Worm (Caenorhabditis elegans): ENCODE results near the gene vit-2.

The vit-2 gene

DNA sequence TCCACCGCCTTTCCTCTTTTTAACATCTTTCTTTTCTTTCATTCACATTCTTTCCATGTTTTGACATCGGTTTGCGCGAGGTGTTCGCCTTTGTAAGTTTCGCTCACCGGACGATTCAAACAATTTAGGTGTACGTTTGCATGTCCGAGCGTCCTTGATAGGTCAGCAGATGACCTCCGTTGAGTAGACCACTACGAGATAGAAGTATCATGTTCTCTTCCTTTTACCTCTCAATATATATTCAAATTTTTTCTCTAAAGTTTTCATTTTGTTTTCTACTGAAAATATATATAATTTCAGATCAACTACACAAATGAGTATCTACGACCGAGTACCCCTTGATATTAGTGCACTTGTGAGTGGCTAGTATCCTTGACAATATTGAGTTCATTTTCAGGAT lies 40.1 kb upstream of the vit-2 start, which contains the start of gene C24H10.3:
Gene C24H10.3 (plus strand): TSS at position 301 of the 400 bp plus-strand sequence.
- TF ChIP-seq unc-39 (tag; optimal IDR thresholded peaks at IDR 0.05) (no peak), tra-1 (GFP tag; IDR thresholded peaks at IDR 0.05) (no peak), mxl-3 (GFP tag; optimal IDR thresholded peaks at IDR 0.05) (no peak), ZK337.2 (GFP tag; IDR thresholded peaks at IDR 0.05) (no peak), zfp-3 (GFP tag; conservative IDR thresholded peaks at IDR 0.05) (no peak), nhr-42 (GFP tag; IDR thresholded peaks at IDR 0.05) (no peak), spr-3 (GFP tag; optimal IDR thresholded peaks at IDR 0.05) (no peak), gei-8 (GFP tag; optimal IDR thresholded peaks at IDR 0.05) (no peak), snpc-4 (tag; optimal IDR thresholded peaks at IDR 0.05) (no peak), nhr-48 (tag; optimal IDR thresholded peaks at IDR 0.05) (no peak), nhr-237 (tag; optimal IDR thresholded peaks at IDR 0.05) (no peak), ceh-82 (tag; optimal IDR thresholded peaks at IDR 0.05) (no peak), pqm-1 (tag; optimal IDR thresholded peaks at IDR 0.05) (no peak), nhr-41 (GFP tag; IDR thresholded peaks at IDR 0.05) (no peak), nhr-25 (tag; optimal IDR thresholded peaks at IDR 0.05; ENCODE audit: borderline replicate concordance, insufficient read depth) (no peak)

DNA sequence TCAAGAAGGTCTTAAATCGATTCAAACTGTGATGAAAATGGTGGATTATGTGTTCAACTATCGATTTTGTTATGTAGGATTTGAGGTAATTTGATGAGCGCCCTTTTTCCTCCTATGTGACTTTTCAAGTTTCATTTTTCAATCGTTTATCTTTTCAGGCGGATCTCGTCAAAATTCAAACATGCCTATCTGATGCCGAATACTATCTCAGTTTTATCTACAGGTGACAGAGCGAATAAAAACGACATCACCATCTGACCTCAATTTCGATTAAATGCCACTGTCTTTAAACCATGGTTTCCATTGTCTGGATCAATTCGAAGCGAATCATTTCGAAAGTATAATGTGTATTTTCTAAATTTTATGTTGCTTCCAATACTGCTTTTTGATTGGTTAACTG lies 39.1 kb upstream of the vit-2 start:
- peak in 1 of 2 experiments; percentile 77 for TF ChIP-seq unc-62 (GFP tag; optimal IDR thresholded peaks at IDR 0.05 in 1 of 2)
- TF ChIP-seq unc-62 (tag; optimal IDR thresholded peaks at IDR 0.05): no peak
- no peak for TF ChIP-seq hlh-30 (tag; optimal IDR thresholded peaks at IDR 0.05; ENCODE audit: insufficient read depth)

DNA sequence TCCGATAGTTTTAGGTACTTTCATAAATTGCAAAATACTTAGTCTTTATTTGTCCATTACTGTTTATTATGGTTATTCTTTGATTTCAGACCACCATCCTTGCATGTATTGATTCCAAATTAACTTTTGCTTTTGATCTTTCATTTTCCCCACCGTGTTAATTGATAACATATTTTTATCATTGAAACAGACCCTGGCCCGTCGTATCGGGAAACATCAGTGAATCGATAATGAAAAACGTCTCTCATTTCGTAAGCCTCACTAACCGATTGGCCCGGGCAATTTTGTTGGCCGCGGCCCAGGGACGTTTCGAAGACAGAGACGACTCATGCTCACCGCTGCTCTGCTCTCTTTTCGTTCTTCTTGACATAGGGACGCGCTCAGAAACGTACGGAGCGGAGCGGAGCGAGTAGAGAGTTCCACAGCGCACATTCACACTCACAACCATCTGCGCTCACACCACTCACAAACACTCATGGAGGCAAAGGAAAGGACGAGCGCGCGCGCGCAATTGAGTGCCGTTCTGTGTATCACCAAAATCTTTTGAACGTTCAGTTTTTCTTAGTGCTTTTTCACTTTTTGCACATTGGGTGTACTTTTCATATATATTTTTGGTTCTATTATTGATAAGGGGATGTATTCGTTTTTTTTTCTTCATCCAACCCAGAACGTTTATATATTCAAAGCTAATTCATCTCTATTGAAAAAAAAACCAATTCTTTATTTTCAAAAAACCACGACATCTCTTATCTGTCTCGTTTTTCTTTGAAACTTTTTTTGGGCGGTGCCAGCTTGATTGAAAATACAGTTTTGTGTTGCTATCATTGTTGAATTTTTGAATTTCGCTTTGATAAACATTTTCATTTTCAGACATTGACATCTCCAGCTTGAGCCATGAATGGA lies 36.8 kb upstream of the vit-2 start, which contains the start of gene C24H10.2:
Gene C24H10.2 (plus strand): TSS at position 853 of the 903 bp plus-strand sequence.
- TF ChIP-seq unc-39 (tag; optimal IDR thresholded peaks at IDR 0.05) (no peak), hmg-1.1 (GFP tag; IDR thresholded peaks at IDR 0.05) (peak; percentile 80), hlh-30 (tag; optimal IDR thresholded peaks at IDR 0.05; ENCODE audit: insufficient read depth) (peak; percentile 41), Y75B8A.6 (GFP tag; IDR thresholded peaks at IDR 0.05) (no peak), lir-3 (tag; optimal IDR thresholded peaks at IDR 0.05) (no peak), T26A8.4 (GFP tag; IDR thresholded peaks at IDR 0.05) (no peak), pqm-1 (tag; optimal IDR thresholded peaks at IDR 0.05) (peak; percentile 9), dve-1 (tag; optimal IDR thresholded peaks at IDR 0.05; ENCODE audit: insufficient read depth) (peak; percentile 17), set-16 (GFP tag; IDR thresholded peaks at IDR 0.05) (peak; percentile 76), lim-7 (GFP tag; IDR thresholded peaks at IDR 0.05) (0 out of 2 replicates have a peak, but pooled peaks have one; percentile 29), spr-3 (GFP tag; optimal IDR thresholded peaks at IDR 0.05) (no peak), jun-1 (tag; optimal IDR thresholded peaks at IDR 0.05) (no peak), ctbp-1 (GFP tag; IDR thresholded peaks at IDR 0.05) (peak; percentile 67; the same call in 1 of the 2 replicates), daf-12 (tag; optimal IDR thresholded peaks at IDR 0.05) (no peak), nhr-102 (tag; optimal IDR thresholded peaks at IDR 0.05) (peak; percentile 35), daf-16 (GFP tag; optimal IDR thresholded peaks at IDR 0.05) (peak; percentile 23 to 25), daf-16 (tag; optimal IDR thresholded peaks at IDR 0.05) (peak; percentile 79), lin-13 (GFP tag; optimal IDR thresholded peaks at IDR 0.05) (no peak), ceh-44 (GFP tag; IDR thresholded peaks at IDR 0.05) (no peak), pha-4 (GFP tag; IDR thresholded peaks at IDR 0.05) (no peak), pha-4 (tag; optimal IDR thresholded peaks at IDR 0.05) (no peak), dpl-1 (GFP tag; optimal IDR thresholded peaks at IDR 0.05) (no peak), skn-1 (tag; optimal IDR thresholded peaks at IDR 0.05) (no peak), unc-62 (GFP tag; optimal IDR thresholded peaks at IDR 0.05 in 1 of 2) (no peak), unc-62 (tag; optimal IDR thresholded peaks at IDR 0.05) (no peak), nhr-77 (tag; optimal IDR thresholded peaks at IDR 0.05) (peak; percentile 8), spr-1 (tag; optimal IDR thresholded peaks at IDR 0.05) (no peak), lsy-2 (tag; optimal IDR thresholded peaks at IDR 0.05) (peak; percentile 50 to 54), nhr-25 (tag; optimal IDR thresholded peaks at IDR 0.05; ENCODE audit: borderline replicate concordance, insufficient read depth) (no peak), zag-1 (tag; optimal IDR thresholded peaks at IDR 0.05) (no peak), lin-15B (tag; optimal IDR thresholded peaks at IDR 0.05) (no peak), ceh-20 (GFP tag; IDR thresholded peaks at IDR 0.05) (0 out of 2 replicates have a peak, but pooled peaks have one; percentile 17), hlh-11 (tag; optimal IDR thresholded peaks at IDR 0.05) (peak; percentile 86), fkh-10 (GFP tag; optimal IDR thresholded peaks at IDR 0.05) (no peak)

Measured in whole organism, L4 larva.